Worm (Caenorhabditis elegans) whole organism, L1 larva: ENCODE results near the gene K09E9.3.
A peak's percentile ranks its signal among the peaks of the same experiment; 100 is the strongest.

Experiments
- C34B4.2 ChIP-seq: sonication (generic microtip); optimal IDR thresholded peaks from 2 replicates; lab custom pipeline; 2017; ENCODE audit warnings: mild to moderate bottlenecking, missing genetic modification characterization, missing compliant biosample characterization
- alr-1 ChIP-seq: fragments of 200-800 bp; sonication (Bioruptor generic); optimal IDR thresholded peaks from 2 replicates; lab custom pipeline; 2018; ENCODE audit warnings: borderline replicate concordance, mild to moderate bottlenecking, missing genetic modification characterization, missing compliant biosample characterization
- aly-2 ChIP-seq: fragments of 150-350 bp; optimal IDR thresholded peaks from 2 replicates; lab custom pipeline; 2014; ENCODE audit warnings: missing biosample characterization, missing genetic modification characterization
- ama-1 ChIP-seq: fragments of 150-350 bp; optimal IDR thresholded peaks from 2 replicates; lab custom pipeline; 2014
- blmp-1 ChIP-seq: fragments of 150-350 bp; optimal IDR thresholded peaks from 2 replicates; lab custom pipeline; 2014; ENCODE audit warnings: missing biosample characterization, missing genetic modification characterization
- ceh-8 ChIP-seq: fragments of 200-800 bp; sonication (Bioruptor generic); optimal IDR thresholded peaks from 2 replicates; lab custom pipeline; 2018; ENCODE audit warnings: mild to moderate bottlenecking, missing genetic modification characterization, moderate library complexity, missing compliant biosample characterization
- ceh-88 ChIP-seq: fragments of 200-800 bp; sonication (Bioruptor generic); IDR thresholded peaks from 2 replicates; pipeline ENCODE4 v1.3.6; 2022; ENCODE audit warnings: missing genetic modification characterization, missing compliant biosample characterization
- ceh-90 ChIP-seq: sonication (generic microtip); optimal IDR thresholded peaks from 2 replicates; lab custom pipeline; 2016; ENCODE audit warnings: missing genetic modification characterization, missing compliant biosample characterization
- efl-1 ChIP-seq, 4 experiments: fragments of 150-350 bp; optimal IDR thresholded peaks in 3 of 4; peaks in 1 of 4; 1 replicate in 1 of 4; 2 replicates in 3 of 4; lab custom pipeline; 2014; ENCODE audit warnings: missing biosample characterization in 2 of 4, missing genetic modification characterization in 2 of 4, missing genetic modification reagents in 2 of 4
- egl-13 ChIP-seq: sonication (generic microtip); optimal IDR thresholded peaks from 2 replicates; lab custom pipeline; 2016; ENCODE audit warnings: missing genotype, missing genetic modification reagents, missing genetic modification characterization, missing compliant biosample characterization
- elt-2 ChIP-seq: sonication (generic microtip); optimal IDR thresholded peaks from 2 replicates; lab custom pipeline; 2016; ENCODE audit warnings: missing genetic modification characterization, mild to moderate bottlenecking, inconsistent platforms, missing compliant biosample characterization, missing genetic modification reagents
- fkh-10 ChIP-seq: sonication (generic microtip); optimal IDR thresholded peaks from 2 replicates; lab custom pipeline; 2017; ENCODE audit warnings: missing biosample characterization, missing genetic modification reagents, missing genetic modification characterization
- fkh-8 ChIP-seq: sonication (generic microtip); optimal IDR thresholded peaks from 2 replicates; lab custom pipeline; 2016; ENCODE audit warnings: mild to moderate bottlenecking, missing genetic modification characterization, missing compliant biosample characterization
- fos-1 ChIP-seq: fragments of 150-350 bp; optimal IDR thresholded peaks from 2 replicates; lab custom pipeline; 2014; ENCODE audit warnings: missing biosample characterization, missing genetic modification characterization
- grh-1 ChIP-seq: fragments of 200-800 bp; sonication (Bioruptor generic); IDR thresholded peaks from 2 replicates; pipeline ENCODE4 v1.3.6; 2022; ENCODE audit warnings: missing genetic modification reagents, missing genetic modification characterization, missing compliant biosample characterization
- hpl-2 ChIP-seq: fragments of 150-350 bp; optimal IDR thresholded peaks from 2 replicates; lab custom pipeline; 2014; ENCODE audit warnings: missing biosample characterization, missing genetic modification reagents, missing genetic modification characterization
- irx-1 ChIP-seq: sonication (generic microtip); optimal IDR thresholded peaks from 2 replicates; lab custom pipeline; 2016; ENCODE audit warnings: missing genetic modification characterization, missing compliant biosample characterization
- isw-1 ChIP-seq: fragments of 200-800 bp; sonication (Bioruptor generic); IDR thresholded peaks from 2 replicates; pipeline ENCODE4 v1.3.6; 2022; ENCODE audit warnings: missing genetic modification characterization, missing compliant biosample characterization
- jun-1 ChIP-seq: fragments of 150-350 bp; optimal IDR thresholded peaks from 2 replicates; lab custom pipeline; 2014; ENCODE audit warnings: missing biosample characterization, missing genetic modification reagents, missing genetic modification characterization
- lin-13 ChIP-seq: fragments of 150-350 bp; optimal IDR thresholded peaks from 2 replicates; lab custom pipeline; 2014; ENCODE audit warnings: missing biosample characterization, missing genetic modification reagents, missing genetic modification characterization
- lin-14 ChIP-seq: fragments of 200-800 bp; sonication (Bioruptor generic); optimal IDR thresholded peaks from 2 replicates; lab custom pipeline; 2018; ENCODE audit warnings: mild to moderate bottlenecking, missing genetic modification characterization, moderate library complexity, missing compliant biosample characterization
- lin-15B ChIP-seq: fragments of 150-350 bp; sonication (generic microtip); optimal IDR thresholded peaks from 3 replicates; lab custom pipeline; 2014; ENCODE audit warnings: missing biosample characterization, missing genetic modification characterization
- lin-35 ChIP-seq, 2 experiments: fragments of 150-350 bp; optimal IDR thresholded peaks; 2 replicates each; lab custom pipeline; 2014; ENCODE audit warnings: missing biosample characterization in 2 of 2, missing genetic modification characterization in 2 of 2, missing genetic modification reagents in 2 of 2
- lin-39 ChIP-seq: fragments of 150-350 bp; optimal IDR thresholded peaks from 2 replicates; lab custom pipeline; 2014; ENCODE audit warnings: missing biosample characterization, missing genetic modification reagents, missing genetic modification characterization
- lir-3 ChIP-seq: sonication (generic microtip); optimal IDR thresholded peaks from 2 replicates; lab custom pipeline; 2016; ENCODE audit warnings: mild to moderate bottlenecking, missing genetic modification characterization, moderate library complexity, missing compliant biosample characterization; ENCODE audit not compliant: poor library complexity
- lsy-2 ChIP-seq, 2 experiments: fragments of 150-350 bp; optimal IDR thresholded peaks; 2 replicates each; lab custom pipeline; 2014; ENCODE audit warnings: missing biosample characterization in 2 of 2, missing genetic modification characterization in 2 of 2
- mab-9 ChIP-seq: fragments of 200-800 bp; sonication (Bioruptor generic); IDR thresholded peaks from 2 replicates; pipeline ENCODE4 v1.3.6; 2022; ENCODE audit warnings: missing genetic modification reagents, missing genetic modification characterization, missing compliant biosample characterization
- mdl-1 ChIP-seq, 2 experiments: fragments of 150-350 bp; optimal IDR thresholded peaks; 2 replicates each; lab custom pipeline; 2014 to 2017; ENCODE audit warnings: missing biosample characterization in 2 of 2, missing genetic modification characterization in 2 of 2, inconsistent platforms in 1 of 2
- mef-2 ChIP-seq: fragments of 150-350 bp; optimal IDR thresholded peaks from 2 replicates; lab custom pipeline; 2014; ENCODE audit warnings: missing biosample characterization, missing genetic modification characterization
- mep-1 ChIP-seq: fragments of 150-350 bp; optimal IDR thresholded peaks from 2 replicates; lab custom pipeline; 2014; ENCODE audit warnings: missing biosample characterization, missing genetic modification characterization
- nhr-11 ChIP-seq: fragments of 150-350 bp; optimal IDR thresholded peaks from 2 replicates; lab custom pipeline; 2014; ENCODE audit warnings: missing biosample characterization, missing genetic modification characterization
- nhr-19 ChIP-seq: fragments of 200-800 bp; sonication (Bioruptor generic); conservative IDR thresholded peaks from 2 replicates; pipeline ENCODE4 v1.3.6; 2022; ENCODE audit warnings: missing genetic modification characterization, missing compliant biosample characterization
- nhr-237 ChIP-seq: fragments of 150-350 bp; optimal IDR thresholded peaks from 2 replicates; lab custom pipeline; 2014; ENCODE audit warnings: missing biosample characterization, missing genetic modification characterization
- nhr-28 ChIP-seq: fragments of 150-350 bp; optimal IDR thresholded peaks from 2 replicates; lab custom pipeline; 2014; ENCODE audit warnings: missing biosample characterization, missing genetic modification characterization
- nhr-71 ChIP-seq: sonication (generic microtip); optimal IDR thresholded peaks from 2 replicates; lab custom pipeline; 2016; ENCODE audit warnings: mild to moderate bottlenecking, missing genetic modification characterization, moderate library complexity, missing compliant biosample characterization
- nhr-77 ChIP-seq: fragments of 150-350 bp; optimal IDR thresholded peaks from 2 replicates; lab custom pipeline; 2014; ENCODE audit warnings: missing biosample characterization, missing genetic modification characterization
- nhr-85 ChIP-seq: sonication (generic microtip); peaks from one replicate; lab custom pipeline; 2016; ENCODE audit warnings: missing genetic modification characterization, inconsistent platforms, missing compliant biosample characterization
- nhr-90 ChIP-seq: sonication (generic microtip); optimal IDR thresholded peaks from 2 replicates; lab custom pipeline; 2016; ENCODE audit warnings: mild to moderate bottlenecking, missing genetic modification characterization, missing compliant biosample characterization; ENCODE audit not compliant: poor library complexity
- pqm-1 ChIP-seq: sonication (generic microtip); optimal IDR thresholded peaks from 3 replicates; lab custom pipeline; 2017; ENCODE audit warnings: missing biosample characterization, missing genetic modification characterization
- skn-1 ChIP-seq: fragments of 150-350 bp; optimal IDR thresholded peaks from 2 replicates; lab custom pipeline; 2014; ENCODE audit warnings: missing biosample characterization, missing genetic modification characterization
- snu-23 ChIP-seq: sonication (generic microtip); optimal IDR thresholded peaks from 2 replicates; lab custom pipeline; 2016; ENCODE audit warnings: missing genetic modification characterization, missing compliant biosample characterization
- sptf-1 ChIP-seq: fragments of 150-350 bp; optimal IDR thresholded peaks from 2 replicates; lab custom pipeline; 2014; ENCODE audit warnings: missing biosample characterization, missing genetic modification characterization
- sup-37 ChIP-seq: fragments of 200-800 bp; sonication (Bioruptor generic); optimal IDR thresholded peaks from 2 replicates; lab custom pipeline; 2018; ENCODE audit warnings: mild to moderate bottlenecking, missing genetic modification characterization, missing compliant biosample characterization
- swsn-7 ChIP-seq: sonication (generic microtip); optimal IDR thresholded peaks from 2 replicates; lab custom pipeline; 2016; ENCODE audit warnings: missing genetic modification characterization, missing compliant biosample characterization
- vab-15 ChIP-seq: sonication (generic microtip); optimal IDR thresholded peaks from 2 replicates; lab custom pipeline; 2017; ENCODE audit warnings: missing genotype, mild to moderate bottlenecking, missing genetic modification characterization, missing compliant biosample characterization
- zag-1 ChIP-seq: fragments of 150-350 bp; optimal IDR thresholded peaks from 2 replicates; lab custom pipeline; 2014; ENCODE audit warnings: missing biosample characterization, missing genetic modification characterization
- ztf-4 ChIP-seq: fragments of 150-350 bp; optimal IDR thresholded peaks from 2 replicates; lab custom pipeline; 2014; ENCODE audit warnings: missing biosample characterization, missing genetic modification characterization

The K09E9.3 gene

ce11 chrX:15630340-15630739 lies 16.7 kb upstream of the K09E9.3 start, which contains the start of gene K09E9.4:
K09E9.4 (minus strand) TSS chrX:15630440.
- TF ChIP-seq lir-3 (no peak), nhr-85 (tag; lab: Kevin White, UChicago) (no peak), swsn-7 (tag; lab: Kevin White, UChicago) (no peak), C34B4.2 (tag; lab: Kevin White, UChicago) (no peak), skn-1 (tag; lab: Kevin White, UChicago) (no peak), zag-1 (tag; lab: Kevin White, UChicago) (no peak), snu-23 (GFP tag; lab: Kevin White, UChicago) (no peak), fos-1 (tag; lab: Kevin White, UChicago) (no peak)

ce11 chrX:15629615-15630014 lies 16.0 kb upstream of the K09E9.3 start:
- TF ChIP-seq nhr-19 (0 out of 2 replicates have a peak, but pooled peaks have one; percentile 4), lin-39 (tag; lab: Kevin White, UChicago) (no peak), lin-35 (GFP tag; optimal IDR thresholded peaks at IDR 0.05; lab: Kevin White, UChicago) (no peak), lin-14 (GFP tag; lab: Kevin White, UChicago) (peak; percentile 42), elt-2 (tag; lab: Kevin White, UChicago) (peak; percentile 62), nhr-71 (tag; lab: Kevin White, UChicago) (peak; percentile 40), sup-37 (GFP tag; lab: Kevin White, UChicago) (no peak), nhr-77 (tag; lab: Kevin White, UChicago) (no peak), nhr-237 (no peak), aly-2 (tag; lab: Kevin White, UChicago) (no peak), pqm-1 (no peak), fkh-8 (tag; lab: Kevin White, UChicago) (peak; percentile 6), vab-15 (tag; lab: Kevin White, UChicago) (no peak), sptf-1 (no peak), mdl-1 (tag; optimal IDR thresholded peaks at IDR 0.05; lab: Kevin White, UChicago) (no peak)

- TF ChIP-seq mef-2 (tag; lab: Kevin White, UChicago) (no peak), lsy-2 (tag; optimal IDR thresholded peaks at IDR 0.05; lab: Kevin White, UChicago) (no peak), ama-1 (lab: Kevin White, UChicago) (no peak), mab-9 (GFP tag; lab: Robert Waterston, UW) (no peak), lin-39 (tag; lab: Kevin White, UChicago) (no peak), jun-1 (no peak), egl-13 (tag; lab: Kevin White, UChicago) (no peak), lin-13 (GFP tag; lab: Kevin White, UChicago) (no peak), ceh-88 (GFP tag; lab: Robert Waterston, UW) (no peak), lin-35 (GFP tag; optimal IDR thresholded peaks at IDR 0.05; lab: Kevin White, UChicago) (no peak), grh-1 (GFP tag; lab: Robert Waterston, UW) (no peak), hpl-2 (GFP tag; lab: Kevin White, UChicago) (no peak), efl-1 (optimal IDR thresholded peaks at IDR 0.05; lab: Kevin White, UChicago) (no peak), efl-1 (GFP tag; optimal IDR thresholded peaks at IDR 0.05 in 1 of 2; lab: Kevin White, UChicago) (no peak), ceh-8 (GFP tag; lab: Kevin White, UChicago) (no peak), alr-1 (tag; lab: Kevin White, UChicago) (no peak), nhr-11 (tag; lab: Kevin White, UChicago) (no peak), fkh-10 (GFP tag; lab: Kevin White, UChicago) (no peak)
Observed at ce11 chrX:15628945-15629344, 15.3 kb upstream of the K09E9.3 start.

ce11 chrX:15627814-15628213 lies 14.2 kb upstream of the K09E9.3 start:
- no peak for TF ChIP-seq lin-13 (GFP tag; lab: Kevin White, UChicago)
- TF ChIP-seq lin-39 (tag; lab: Kevin White, UChicago): peak; percentile 31
- no peak for TF ChIP-seq ceh-90 (tag; lab: Kevin White, UChicago)
- no peak for TF ChIP-seq nhr-28 (tag; lab: Kevin White, UChicago)
- TF ChIP-seq blmp-1 (tag; lab: Kevin White, UChicago): no peak
- TF ChIP-seq irx-1 (tag; lab: Kevin White, UChicago): peak; percentile 4
- TF ChIP-seq fkh-10 (GFP tag; lab: Kevin White, UChicago): no peak
- TF ChIP-seq lin-35 (GFP tag; optimal IDR thresholded peaks at IDR 0.05; lab: Kevin White, UChicago): no peak
- TF ChIP-seq lin-15B (tag; lab: Kevin White, UChicago): no peak
- peak; percentile 71 for TF ChIP-seq nhr-85 (tag; lab: Kevin White, UChicago)
- no peak for TF ChIP-seq ztf-4 (tag; lab: Kevin White, UChicago)
- no peak for TF ChIP-seq mep-1 (tag; lab: Kevin White, UChicago)
- no peak for TF ChIP-seq ama-1 (lab: Kevin White, UChicago)
- TF ChIP-seq isw-1 (GFP tag; lab: Robert Waterston, UW): no peak
- peak; percentile 86 for TF ChIP-seq lin-14 (GFP tag; lab: Kevin White, UChicago)
- TF ChIP-seq vab-15 (tag; lab: Kevin White, UChicago): no peak
- no peak for TF ChIP-seq nhr-90 (tag; lab: Kevin White, UChicago)
